Worm (Caenorhabditis elegans): ENCODE results near the gene cld-9.

DNA sequence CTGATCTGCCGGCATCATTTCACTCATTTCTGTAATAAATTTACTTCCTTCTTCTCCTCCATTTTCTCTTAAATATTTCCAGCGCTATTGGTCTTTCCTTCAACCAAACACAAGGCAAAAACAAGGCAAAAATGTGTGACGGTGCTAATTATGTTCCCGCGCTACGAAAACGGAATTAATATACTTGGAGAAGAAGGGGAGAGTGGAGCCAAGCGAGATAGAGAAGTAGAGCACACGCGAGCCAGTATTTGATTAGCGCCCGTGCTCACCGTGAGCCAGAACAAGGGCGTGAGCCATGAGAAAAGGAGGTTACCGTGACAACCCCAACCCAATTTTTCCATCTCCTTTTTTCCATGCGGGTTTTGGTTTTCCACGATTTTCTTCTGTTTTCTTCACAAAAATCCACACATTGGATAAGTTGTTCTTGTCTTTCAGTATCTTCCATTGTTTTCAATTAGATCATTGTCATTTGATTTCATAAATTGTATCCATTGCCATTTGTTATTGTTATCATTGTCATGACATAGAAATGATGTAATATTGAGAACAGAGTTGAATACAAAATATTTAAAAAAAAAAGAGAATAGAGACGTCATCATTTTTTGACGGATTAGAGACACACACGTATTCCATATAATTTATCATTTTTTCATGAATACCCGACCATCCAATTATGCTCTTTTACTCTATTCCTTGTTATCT lies 10.9 kb upstream of the cld-9 start, which contains the start of gene F20G2.6:
- no peak for TF ChIP-seq pros-1 (tag; optimal IDR thresholded peaks at IDR 0.05)
- TF ChIP-seq npax-4 (tag; optimal IDR thresholded peaks at IDR 0.05) = no peak
- no peak for TF ChIP-seq ceh-22 (tag; optimal IDR thresholded peaks at IDR 0.05)
- TF ChIP-seq fkh-10 (GFP tag; optimal IDR thresholded peaks at IDR 0.05) = no peak
- no peak for TF ChIP-seq nhr-11 (tag; optimal IDR thresholded peaks at IDR 0.05)
- TF ChIP-seq elt-4 (tag; optimal IDR thresholded peaks at IDR 0.05) = no peak
- no peak for TF ChIP-seq pha-4 (tag; optimal IDR thresholded peaks at IDR 0.05)
- no peak for TF ChIP-seq ceh-45 (GFP tag; IDR thresholded peaks at IDR 0.05)
- TF ChIP-seq lim-6 (tag; optimal IDR thresholded peaks at IDR 0.05) = no peak
- no peak for TF ChIP-seq madf-2 (tag; optimal IDR thresholded peaks at IDR 0.05)
- no peak for TF ChIP-seq ama-1 (optimal IDR thresholded peaks at IDR 0.05)
- no peak for TF ChIP-seq ceh-14 (tag; optimal IDR thresholded peaks at IDR 0.05)

Measured in whole organism, late embryonic.